Fruit fly (Drosophila melanogaster) whole organism, embryonic: ENCODE data around the gene Hs6st.

Experiments
- Adf1 ChIP-seq: fragments of 200-800 bp; sonication (Bioruptor generic); IDR thresholded peaks from 2 replicates; pipeline ENCODE4 v1.3.6; 2022; ENCODE audit warnings: missing biosample characterization, missing genetic modification characterization
- CG10209 ChIP-seq: fragments of 200-800 bp; sonication (Bioruptor generic); optimal IDR thresholded peaks from 3 replicates; lab custom pipeline; 2017; ENCODE audit warnings: missing biosample characterization, mild to moderate bottlenecking, missing genetic modification characterization, missing genetic modification reagents
- CG10267 ChIP-seq: fragments of 200-800 bp; sonication (Bioruptor generic); optimal IDR thresholded peaks from 2 replicates; lab custom pipeline; 2018; ENCODE audit warnings: missing biosample characterization, mild to moderate bottlenecking, missing genetic modification characterization, moderate library complexity
- CG12155 ChIP-seq: fragments of 200-800 bp; sonication (Bioruptor generic); optimal IDR thresholded peaks from 3 replicates; lab custom pipeline; 2016; ENCODE audit warnings: missing biosample characterization, missing genetic modification characterization
- CG13775 ChIP-seq: fragments of 200-800 bp; sonication (Bioruptor generic); optimal IDR thresholded peaks from 3 replicates; lab custom pipeline; 2017; ENCODE audit warnings: missing biosample characterization, mild to moderate bottlenecking, missing genetic modification characterization
- CG13894 ChIP-seq: fragments of 200-800 bp; sonication (Bioruptor generic); optimal IDR thresholded peaks from 3 replicates; lab custom pipeline; 2018; ENCODE audit warnings: missing biosample characterization, mild to moderate bottlenecking, missing genetic modification characterization, moderate library complexity
- CG14441 ChIP-seq: fragments of 200-800 bp; sonication (Bioruptor generic); IDR thresholded peaks from 2 replicates; pipeline ENCODE4 v1.3.6; 2022; ENCODE audit warnings: missing biosample characterization, missing genetic modification characterization
- CG14710 ChIP-seq: fragments of 200-800 bp; sonication (Bioruptor generic); optimal IDR thresholded peaks from 3 replicates; lab custom pipeline; 2019; ENCODE audit warnings: missing biosample characterization, mild to moderate bottlenecking, missing genetic modification characterization, moderate library complexity
- CG15479 ChIP-seq: fragments of 200-800 bp; sonication (Bioruptor generic); optimal IDR thresholded peaks from 3 replicates; lab custom pipeline; 2019; ENCODE audit warnings: missing biosample characterization, mild to moderate bottlenecking, missing genetic modification characterization, moderate library complexity
- CG15514 ChIP-seq: fragments of 200-800 bp; sonication (Bioruptor generic); optimal IDR thresholded peaks from 3 replicates; lab custom pipeline; 2017; ENCODE audit warnings: missing biosample characterization, missing genetic modification characterization, mild to moderate bottlenecking, moderate library complexity, missing genetic modification reagents
- CG1603 ChIP-seq: fragments of 200-800 bp; sonication (Bioruptor generic); optimal IDR thresholded peaks from 2 replicates; lab custom pipeline; 2019; ENCODE audit warnings: missing biosample characterization, mild to moderate bottlenecking, missing genetic modification characterization, moderate library complexity
- CG1647 ChIP-seq: fragments of 200-800 bp; sonication (Bioruptor generic); optimal IDR thresholded peaks from 3 replicates; lab custom pipeline; 2016; ENCODE audit warnings: missing biosample characterization, missing genetic modification characterization
- CG16813 ChIP-seq: fragments of 200-800 bp; sonication (Bioruptor generic); IDR thresholded peaks from 3 replicates; pipeline ENCODE4 v1.3.6; 2022; ENCODE audit warnings: missing biosample characterization, missing genetic modification characterization; ENCODE audit not compliant: partially characterized antibody
- CG17912 ChIP-seq: fragments of 200-800 bp; sonication (Bioruptor generic); optimal IDR thresholded peaks from 2 replicates; lab custom pipeline; 2018; ENCODE audit warnings: missing biosample characterization, mild to moderate bottlenecking, missing genetic modification characterization
- CG2129 ChIP-seq: fragments of 200-800 bp; sonication (Bioruptor generic); IDR thresholded peaks from 2 replicates; pipeline ENCODE4 v1.3.6; 2022; ENCODE audit warnings: missing biosample characterization, missing genetic modification characterization; ENCODE audit not compliant: partially characterized antibody
- CG2889 ChIP-seq: fragments of 200-800 bp; sonication (Bioruptor generic); IDR thresholded peaks from 3 replicates; pipeline ENCODE4 v1.3.6; 2022; ENCODE audit warnings: missing biosample characterization, missing genetic modification characterization
- CG32772 ChIP-seq: fragments of 200-800 bp; sonication (Bioruptor generic); IDR thresholded peaks from 2 replicates; pipeline ENCODE4 v1.3.6; 2022; ENCODE audit warnings: missing biosample characterization, missing genetic modification characterization
- CG3281 ChIP-seq: fragments of 200-800 bp; sonication (Bioruptor generic); optimal IDR thresholded peaks from 3 replicates; lab custom pipeline; 2017; ENCODE audit warnings: missing biosample characterization, mild to moderate bottlenecking, missing genetic modification characterization
- CG33557 ChIP-seq: fragments of 200-800 bp; sonication (Bioruptor generic); optimal IDR thresholded peaks from 2 replicates; lab custom pipeline; 2019; ENCODE audit warnings: missing biosample characterization, mild to moderate bottlenecking, missing genetic modification characterization, moderate library complexity
- CG34224 ChIP-seq: fragments of 200-800 bp; sonication (Bioruptor generic); IDR thresholded peaks from 3 replicates; pipeline ENCODE4 v1.3.6; 2022; ENCODE audit warnings: missing biosample characterization, missing genetic modification characterization; ENCODE audit not compliant: partially characterized antibody
- CG4617 ChIP-seq: fragments of 200-800 bp; sonication (Bioruptor generic); optimal IDR thresholded peaks from 3 replicates; lab custom pipeline; 2016; ENCODE audit warnings: missing biosample characterization, missing genetic modification characterization, borderline replicate concordance
- CG4707 ChIP-seq: fragments of 200-800 bp; sonication (Bioruptor generic); optimal IDR thresholded peaks from 2 replicates; lab custom pipeline; 2018; ENCODE audit warnings: missing biosample characterization, mild to moderate bottlenecking, missing genetic modification characterization, moderate library complexity
- CG5245 ChIP-seq: fragments of 200-800 bp; sonication (Bioruptor generic); optimal IDR thresholded peaks from 3 replicates; lab custom pipeline; 2016; ENCODE audit warnings: missing biosample characterization, missing genetic modification characterization
- CG6765 ChIP-seq: fragments of 200-800 bp; sonication (Bioruptor generic); optimal IDR thresholded peaks from 3 replicates; lab custom pipeline; 2017; ENCODE audit warnings: missing biosample characterization, mild to moderate bottlenecking, missing genetic modification characterization
- CG8478 ChIP-seq: fragments of >200 bp; optimal IDR thresholded peaks from 2 replicates; lab custom pipeline; 2018
- CG9797 ChIP-seq: fragments of 200-800 bp; sonication (Bioruptor generic); optimal IDR thresholded peaks from 3 replicates; lab custom pipeline; 2018; ENCODE audit warnings: missing biosample characterization, mild to moderate bottlenecking, missing genetic modification characterization
- Dref ChIP-seq: fragments of 200-800 bp; sonication (Bioruptor generic); IDR thresholded peaks from 2 replicates; pipeline ENCODE4 v1.3.6; 2022; ENCODE audit warnings: missing biosample characterization, missing genetic modification characterization
- Fer1 ChIP-seq: fragments of 200-800 bp; sonication (Bioruptor generic); optimal IDR thresholded peaks from 2 replicates; lab custom pipeline; 2017; ENCODE audit warnings: missing biosample characterization, mild to moderate bottlenecking, missing genetic modification characterization
- Fer2 ChIP-seq: fragments of 200-800 bp; sonication (Bioruptor generic); optimal IDR thresholded peaks from 2 replicates; lab custom pipeline; 2018; ENCODE audit warnings: missing biosample characterization, mild to moderate bottlenecking, missing genetic modification characterization, moderate library complexity
- Hmx ChIP-seq: fragments of 200-800 bp; sonication (Bioruptor generic); optimal IDR thresholded peaks from 2 replicates; lab custom pipeline; 2016; ENCODE audit warnings: missing biosample characterization, missing genetic modification characterization
- MTF-1 ChIP-seq: fragments of 200-800 bp; sonication (Bioruptor generic); optimal IDR thresholded peaks from 2 replicates; lab custom pipeline; 2018; ENCODE audit warnings: missing biosample characterization, mild to moderate bottlenecking, missing genetic modification characterization, borderline replicate concordance
- Rfx ChIP-seq: fragments of 200-800 bp; sonication (Bioruptor generic); IDR thresholded peaks from 2 replicates; pipeline ENCODE4 v1.3.6; 2022; ENCODE audit warnings: missing biosample characterization, missing genetic modification characterization
- Sry-δ ChIP-seq: fragments of 200-800 bp; sonication (Bioruptor generic); optimal IDR thresholded peaks from 2 replicates; lab custom pipeline; 2016; ENCODE audit warnings: missing biosample characterization, missing genetic modification characterization
- aop ChIP-seq: fragments of 200-800 bp; sonication (Bioruptor generic); IDR thresholded peaks from 2 replicates; pipeline ENCODE4 v1.3.6; 2022; ENCODE audit warnings: missing biosample characterization, missing genetic modification characterization
- ato ChIP-seq: fragments of 200-800 bp; sonication (Bioruptor generic); IDR thresholded peaks from 2 replicates; pipeline ENCODE4 v1.3.6; 2022; ENCODE audit warnings: missing biosample characterization, missing genetic modification characterization; ENCODE audit not compliant: partially characterized antibody
- ems ChIP-seq: fragments of 200-800 bp; sonication (Bioruptor generic); optimal IDR thresholded peaks from 3 replicates; lab custom pipeline; 2016; ENCODE audit warnings: missing biosample characterization, missing genetic modification characterization
- gfzf ChIP-seq: fragments of 200-800 bp; sonication (Bioruptor generic); optimal IDR thresholded peaks from 2 replicates; lab custom pipeline; 2016; ENCODE audit warnings: missing biosample characterization, mild to moderate bottlenecking, missing genetic modification characterization, moderate library complexity
- grau ChIP-seq: fragments of 200-800 bp; optimal IDR thresholded peaks from 3 replicates; lab custom pipeline; 2019; ENCODE audit warnings: missing biosample characterization, mild to moderate bottlenecking, missing genetic modification characterization, moderate library complexity
- inv ChIP-seq: fragments of 200-800 bp; sonication (Bioruptor generic); IDR thresholded peaks from 2 replicates; pipeline ENCODE4 v1.3.6; 2022; ENCODE audit warnings: missing biosample characterization, missing genetic modification characterization; ENCODE audit not compliant: partially characterized antibody
- mld ChIP-seq: fragments of 200-800 bp; sonication (Bioruptor generic); IDR thresholded peaks from 3 replicates; pipeline ENCODE4 v1.3.6; 2022; ENCODE audit warnings: missing biosample characterization, missing genetic modification characterization; ENCODE audit not compliant: partially characterized antibody
- nerfin-1 ChIP-seq: fragments of 200-800 bp; sonication (Bioruptor generic); optimal IDR thresholded peaks from 3 replicates; lab custom pipeline; 2019; ENCODE audit warnings: missing biosample characterization, mild to moderate bottlenecking, missing genetic modification characterization, moderate library complexity
- row ChIP-seq: fragments of 200-800 bp; sonication (Bioruptor generic); IDR thresholded peaks from 3 replicates; pipeline ENCODE4 v1.3.6; 2022; ENCODE audit warnings: missing biosample characterization, missing genetic modification characterization
- sens-2 ChIP-seq: fragments of 200-800 bp; sonication (Bioruptor generic); IDR thresholded peaks from 2 replicates; pipeline ENCODE4 v1.3.6; 2022; ENCODE audit warnings: missing biosample characterization, missing genetic modification characterization
- stc ChIP-seq: fragments of 200-800 bp; sonication (Bioruptor generic); IDR thresholded peaks from 2 replicates; pipeline ENCODE4 v1.3.6; 2022; ENCODE audit warnings: missing biosample characterization, missing genetic modification characterization
- trem ChIP-seq: fragments of 200-800 bp; optimal IDR thresholded peaks from 3 replicates; lab custom pipeline; 2019; ENCODE audit warnings: missing biosample characterization, mild to moderate bottlenecking, missing genetic modification characterization, moderate library complexity
- tx ChIP-seq: fragments of 200-800 bp; sonication (Bioruptor generic); optimal IDR thresholded peaks from 2 replicates; lab custom pipeline; 2016; ENCODE audit warnings: missing biosample characterization, missing genetic modification characterization
- zen2 ChIP-seq: fragments of 200-800 bp; sonication (Bioruptor generic); IDR thresholded peaks from 3 replicates; pipeline ENCODE4 v1.3.6; 2022; ENCODE audit warnings: missing biosample characterization, missing genetic modification characterization; ENCODE audit not compliant: partially characterized antibody

The Hs6st gene

dm6 chr3R:19902926-19903739 is 105.2 kb downstream of the Hs6st start, which contains the start of gene ClpX (continued):
- TF ChIP-seq mld (GFP tag; lab: Robert Waterston, UW) (peak; percentile 73; the same call in 2 of the 3 replicates), CG8478 (lab: Kevin White, UChicago) (no peak), grau (peak; percentile 16), CG32772 (GFP tag; lab: Robert Waterston, UW) (no peak), Rfx (GFP tag; lab: Robert Waterston, UW) (0 out of 2 replicates have a peak, but pooled peaks have one; percentile 14), CG5245 (GFP tag; lab: Kevin White, UChicago) (no peak), CG2889 (GFP tag; lab: Robert Waterston, UW) (no peak), CG10209 (no peak), CG15514 (GFP tag; lab: Kevin White, UChicago) (peak; percentile 63), Fer1 (peak; percentile 27), row (GFP tag; lab: Robert Waterston, UW) (peak; percentile 91), inv (GFP tag; lab: Robert Waterston, UW) (peak; percentile 45), CG3281 (GFP tag; lab: Kevin White, UChicago) (peak; percentile 17), CG34224 (peak; percentile 80; the same call in 2 of the 3 replicates), CG14710 (peak; percentile 76), stc (GFP tag; lab: Robert Waterston, UW) (no peak), Fer2 (tag; lab: Kevin White, UChicago) (no peak), aop (GFP tag; lab: Robert Waterston, UW) (no peak), Hmx (GFP tag; lab: Kevin White, UChicago) (no peak), CG6765 (peak; percentile 25), Adf1 (GFP tag; lab: Robert Waterston, UW) (peak; percentile 20; the same call in 1 of the 2 replicates), CG1603 (tag; lab: Kevin White, UChicago) (peak; percentile 48), CG9797 (GFP tag; lab: Kevin White, UChicago) (peak; percentile 23), zen2 (peak; percentile 28; the same call in 1 of the 3 replicates), CG1647 (GFP tag; lab: Kevin White, UChicago) (no peak), CG10267 (tag; lab: Kevin White, UChicago) (peak; percentile 12), gfzf (GFP tag; lab: Kevin White, UChicago) (peak; percentile 42), trem (peak; percentile 57), CG14441 (GFP tag; lab: Robert Waterston, UW) (no peak), CG12155 (GFP tag; lab: Kevin White, UChicago) (peak; percentile 100), CG33557 (peak; percentile 2), CG2129 (GFP tag; lab: Robert Waterston, UW) (0 out of 2 replicates have a peak, but pooled peaks have one; percentile 23), MTF-1 (peak; percentile 54), tx (GFP tag; lab: Kevin White, UChicago) (no peak), CG4617 (peak; percentile 58), CG13775 (GFP tag; lab: Kevin White, UChicago) (no peak), CG4707 (GFP tag; lab: Kevin White, UChicago) (peak; percentile 100), sens-2 (GFP tag; lab: Robert Waterston, UW) (0 out of 2 replicates have a peak, but pooled peaks have one; percentile 10), ato (GFP tag; lab: Robert Waterston, UW) (peak; percentile 60), CG16813 (GFP tag; lab: Robert Waterston, UW) (peak; percentile 64; the same call in 2 of the 3 replicates), CG15479 (GFP tag; lab: Kevin White, UChicago) (peak; percentile 80), CG17912 (GFP tag; lab: Kevin White, UChicago) (peak; percentile 18), nerfin-1 (tag; lab: Kevin White, UChicago) (peak; percentile 37), Dref (GFP tag; lab: Robert Waterston, UW) (peak; percentile 78), Sry-δ (GFP tag; lab: Kevin White, UChicago) (peak; percentile 63), CG13894 (tag; lab: Kevin White, UChicago) (peak; percentile 10), ems (GFP tag; lab: Kevin White, UChicago) (no peak)
